Worm (Caenorhabditis elegans): ENCODE data around the gene ZC477.4.

- TF ChIP-seq ces-1 (GFP tag; optimal IDR thresholded peaks at IDR 0.05): no peak
- TF ChIP-seq snpc-4 (tag; optimal IDR thresholded peaks at IDR 0.05): no peak
- no peak for TF ChIP-seq elt-3 (tag; optimal IDR thresholded peaks at IDR 0.05)
- peak; percentile 30 for TF ChIP-seq unc-62 (GFP tag; optimal IDR thresholded peaks at IDR 0.05)
- TF ChIP-seq ztf-11 (tag; optimal IDR thresholded peaks at IDR 0.05): no peak
- TF ChIP-seq elt-1 (tag; optimal IDR thresholded peaks at IDR 0.05; ENCODE audit: borderline replicate concordance, insufficient read depth): no peak
- TF ChIP-seq mab-5 (tag; optimal IDR thresholded peaks at IDR 0.05): no peak
- TF ChIP-seq lsy-2 (tag; optimal IDR thresholded peaks at IDR 0.05): no peak
Observed at ce11 chrIV:7098509-7099065, at the start of gene ZC477.4.

All from whole organism, mixed stage, embryonic.